Worm (Caenorhabditis elegans) whole organism, L2 larva: ENCODE data around the gene T20G5.9.

ENCODE experiments used
- C34F6.9 ChIP-seq: fragments of 150-350 bp; optimal IDR thresholded peaks from 2 replicates; lab custom pipeline; 2014; ENCODE audit warnings: missing biosample characterization, missing genetic modification characterization
- F13H6.1 ChIP-seq: sonication (generic microtip); optimal IDR thresholded peaks from 2 replicates; lab custom pipeline; 2016; ENCODE audit warnings: missing genetic modification characterization, missing compliant biosample characterization
- Y55F3AM.14 ChIP-seq: fragments of 200-800 bp; sonication (Bioruptor generic); optimal IDR thresholded peaks from 2 replicates; lab custom pipeline; 2018; ENCODE audit warnings: mild to moderate bottlenecking, missing genetic modification characterization, missing compliant biosample characterization
- ZK546.5 ChIP-seq: sonication (generic microtip); optimal IDR thresholded peaks from 2 replicates; lab custom pipeline; 2017; ENCODE audit warnings: missing biosample characterization, missing genetic modification characterization
- alr-1 ChIP-seq: fragments of 150-350 bp; optimal IDR thresholded peaks from 2 replicates; lab custom pipeline; 2014; ENCODE audit warnings: missing biosample characterization, missing genetic modification characterization
- aly-2 ChIP-seq: fragments of 150-350 bp; optimal IDR thresholded peaks from 2 replicates; lab custom pipeline; 2014; ENCODE audit warnings: missing biosample characterization, missing genetic modification characterization
- ama-1 ChIP-seq: fragments of 150-350 bp; optimal IDR thresholded peaks from 2 replicates; lab custom pipeline; 2018; ENCODE audit warnings: inconsistent platforms
- blmp-1 ChIP-seq: sonication (generic microtip); optimal IDR thresholded peaks from 2 replicates; lab custom pipeline; 2017; ENCODE audit warnings: missing genetic modification characterization, mild to moderate bottlenecking, missing compliant biosample characterization, antibody characterized with exemption, moderate library complexity; ENCODE audit not compliant: insufficient read depth
- ceh-82 ChIP-seq: fragments of 150-350 bp; optimal IDR thresholded peaks from 2 replicates; lab custom pipeline; 2014; ENCODE audit warnings: missing biosample characterization, missing genetic modification characterization
- crh-2 ChIP-seq: sonication (generic microtip); optimal IDR thresholded peaks from 2 replicates; lab custom pipeline; 2017; ENCODE audit warnings: missing biosample characterization, missing genetic modification characterization
- dmd-4 ChIP-seq: sonication (generic microtip); optimal IDR thresholded peaks from 2 replicates; lab custom pipeline; 2017; ENCODE audit warnings: missing biosample characterization, missing genetic modification characterization
- egl-27 ChIP-seq: sonication (generic microtip); optimal IDR thresholded peaks from 3 replicates; lab custom pipeline; 2017; ENCODE audit warnings: missing biosample characterization, missing genetic modification reagents, missing genetic modification characterization
- elt-1 ChIP-seq: fragments of 150-350 bp; optimal IDR thresholded peaks from 2 replicates; lab custom pipeline; 2014; ENCODE audit warnings: missing biosample characterization, missing genetic modification characterization
- elt-3 ChIP-seq: sonication (generic microtip); optimal IDR thresholded peaks from 2 replicates; lab custom pipeline; 2017; ENCODE audit warnings: missing biosample characterization, missing genetic modification characterization
- fos-1 ChIP-seq: fragments of 150-350 bp; optimal IDR thresholded peaks from 2 replicates; lab custom pipeline; 2014; ENCODE audit warnings: missing biosample characterization, missing genetic modification characterization
- gmeb-1 ChIP-seq: fragments of 150-350 bp; optimal IDR thresholded peaks from 2 replicates; lab custom pipeline; 2014; ENCODE audit warnings: missing biosample characterization, missing genetic modification characterization
- lin-11 ChIP-seq: fragments of 150-350 bp; sonication (generic microtip); optimal IDR thresholded peaks from 2 replicates; lab custom pipeline; 2014; ENCODE audit warnings: missing biosample characterization, missing genetic modification characterization, inconsistent platforms, mixed read lengths
- lin-13 ChIP-seq: fragments of 150-350 bp; optimal IDR thresholded peaks from 2 replicates; lab custom pipeline; 2014; ENCODE audit warnings: missing biosample characterization, missing genetic modification reagents, missing genetic modification characterization
- lin-39 ChIP-seq: fragments of 150-350 bp; optimal IDR thresholded peaks from 2 replicates; lab custom pipeline; 2014; ENCODE audit warnings: missing biosample characterization, missing genetic modification reagents, missing genetic modification characterization
- lsy-2 ChIP-seq, 2 experiments: fragments of 150-350 bp in 1 of 2; sonication (generic microtip) in 1 of 2; optimal IDR thresholded peaks; 2 replicates each; lab custom pipeline; 2014 to 2017; ENCODE audit warnings: missing biosample characterization in 2 of 2, missing genetic modification characterization in 2 of 2
- mab-5 ChIP-seq: fragments of 150-350 bp; optimal IDR thresholded peaks from 2 replicates; lab custom pipeline; 2014; ENCODE audit warnings: missing biosample characterization, missing genetic modification characterization
- mbf-1 ChIP-seq: sonication (generic microtip); optimal IDR thresholded peaks from 2 replicates; lab custom pipeline; 2017; ENCODE audit warnings: missing biosample characterization, missing genetic modification characterization
- mdl-1 ChIP-seq, 2 experiments: fragments of 150-350 bp in 1 of 2; sonication (generic microtip) in 1 of 2; optimal IDR thresholded peaks; 2 replicates each; lab custom pipeline; 2017; ENCODE audit warnings: missing biosample characterization in 2 of 2, missing genetic modification characterization in 2 of 2
- nhr-10 ChIP-seq: sonication (generic microtip); optimal IDR thresholded peaks from 2 replicates; lab custom pipeline; 2017; ENCODE audit warnings: missing biosample characterization, missing genetic modification characterization
- nhr-12 ChIP-seq: fragments of 150-350 bp; optimal IDR thresholded peaks from 2 replicates; lab custom pipeline; 2014; ENCODE audit warnings: missing biosample characterization, missing genetic modification characterization
- nhr-129 ChIP-seq: fragments of 150-350 bp; optimal IDR thresholded peaks from 2 replicates; lab custom pipeline; 2014; ENCODE audit warnings: missing biosample characterization, missing genetic modification characterization
- nhr-21 ChIP-seq: fragments of 150-350 bp; optimal IDR thresholded peaks from 2 replicates; lab custom pipeline; 2014; ENCODE audit warnings: missing biosample characterization, missing genetic modification characterization
- nhr-237 ChIP-seq: fragments of 150-350 bp; optimal IDR thresholded peaks from 2 replicates; lab custom pipeline; 2014; ENCODE audit warnings: missing biosample characterization, missing genetic modification characterization
- nhr-25 ChIP-seq: fragments of 150-350 bp; sonication (generic microtip); optimal IDR thresholded peaks from 3 replicates; lab custom pipeline; 2014; ENCODE audit warnings: missing biosample characterization, missing genetic modification characterization
- nhr-6 ChIP-seq: fragments of 150-350 bp; optimal IDR thresholded peaks from 2 replicates; lab custom pipeline; 2014; ENCODE audit warnings: missing biosample characterization, missing genetic modification characterization
- nhr-77 ChIP-seq: fragments of 150-350 bp; optimal IDR thresholded peaks from 2 replicates; lab custom pipeline; 2014; ENCODE audit warnings: missing biosample characterization, missing genetic modification characterization
- sem-4 ChIP-seq: fragments of 150-350 bp; optimal IDR thresholded peaks from 2 replicates; lab custom pipeline; 2014; ENCODE audit warnings: missing biosample characterization, missing genetic modification reagents, missing genetic modification characterization
- skn-1 ChIP-seq: sonication (generic microtip); optimal IDR thresholded peaks from 2 replicates; lab custom pipeline; 2017; ENCODE audit warnings: missing biosample characterization, missing genetic modification characterization
- sma-3 ChIP-seq: sonication (generic microtip); optimal IDR thresholded peaks from 2 replicates; lab custom pipeline; 2016; ENCODE audit warnings: missing genetic modification reagents, missing genetic modification characterization, missing compliant biosample characterization
- sma-9 ChIP-seq, 2 experiments: fragments of 150-350 bp in 1 of 2; sonication (generic microtip) in 1 of 2; optimal IDR thresholded peaks; 2 replicates each; lab custom pipeline; 2014 to 2016; ENCODE audit warnings: missing genetic modification characterization in 2 of 2, mild to moderate bottlenecking in 1 of 2, missing biosample characterization in 1 of 2, missing compliant biosample characterization in 1 of 2, missing genetic modification reagents in 1 of 2, moderate library complexity in 1 of 2
- snpc-4 ChIP-seq: fragments of 150-350 bp; optimal IDR thresholded peaks from 2 replicates; lab custom pipeline; 2014; ENCODE audit warnings: missing biosample characterization, missing genetic modification characterization
- unc-55 ChIP-seq: fragments of 150-350 bp; sonication (generic microtip); optimal IDR thresholded peaks from 3 replicates; lab custom pipeline; 2014; ENCODE audit warnings: missing biosample characterization, missing genetic modification reagents, missing genetic modification characterization
- unc-62 ChIP-seq: fragments of 150-350 bp; optimal IDR thresholded peaks from 2 replicates; lab custom pipeline; 2014; ENCODE audit warnings: missing biosample characterization, missing genetic modification reagents, missing genetic modification characterization
- zag-1 ChIP-seq: fragments of 150-350 bp; optimal IDR thresholded peaks from 2 replicates; lab custom pipeline; 2014; ENCODE audit warnings: missing biosample characterization, missing genetic modification characterization
- ztf-4 ChIP-seq: fragments of 150-350 bp; optimal IDR thresholded peaks from 2 replicates; lab custom pipeline; 2014; ENCODE audit warnings: missing biosample characterization, missing genetic modification characterization

T20G5.9 gene

ce11 chrIII:10214540-10214979 is 4.9 kb downstream of the T20G5.9 start (continued):
- TF ChIP-seq egl-27: no peak
- no peak for TF ChIP-seq unc-62
- peak; percentile 6 for TF ChIP-seq nhr-129 (tag; lab: Kevin White, UChicago)
- TF ChIP-seq nhr-77 (tag; lab: Kevin White, UChicago): no peak
- no peak for TF ChIP-seq elt-1 (tag; lab: Kevin White, UChicago)
- peak; percentile 58 for TF ChIP-seq sem-4 (tag; lab: Kevin White, UChicago)
- TF ChIP-seq nhr-237 (tag; lab: Kevin White, UChicago): no peak
- peak; percentile 58 for TF ChIP-seq lin-13 (GFP tag; lab: Kevin White, UChicago)
- no peak for TF ChIP-seq alr-1
- TF ChIP-seq lin-11: no peak
- TF ChIP-seq C34F6.9 (tag; lab: Kevin White, UChicago): no peak
- TF ChIP-seq F13H6.1 (tag; lab: Kevin White, UChicago): peak; percentile 71
- peak; percentile 32 for TF ChIP-seq gmeb-1 (tag; lab: Kevin White, UChicago)
- peak; percentile 75 for TF ChIP-seq sma-3 (GFP tag; lab: Kevin White, UChicago)
- TF ChIP-seq, all 48 proteins: peak for 15

ce11 chrIII:10215882-10216281 is 6.2 kb downstream of the T20G5.9 start:
- TF ChIP-seq ceh-82 (tag; lab: Kevin White, UChicago) (no peak), aly-2 (tag; lab: Kevin White, UChicago) (no peak), mdl-1 (tag; optimal IDR thresholded peaks at IDR 0.05; lab: Kevin White, UChicago) (no peak), nhr-237 (tag; lab: Kevin White, UChicago) (no peak), sma-3 (GFP tag; lab: Kevin White, UChicago) (no peak), crh-2 (no peak), nhr-12 (tag; lab: Kevin White, UChicago) (no peak)

ce11 chrIII:10216585-10217278 is 7.1 kb downstream of the T20G5.9 start, which contains the start of gene cts-1:
Gene cts-1, minus strand, starts transcription at chrIII:10216635.
- no peak for TF ChIP-seq dmd-4 (tag; lab: Kevin White, UChicago)
- TF ChIP-seq ama-1: peak; percentile 76
- TF ChIP-seq ztf-4 (tag; lab: Kevin White, UChicago): peak; percentile 77
- TF ChIP-seq nhr-25: peak; percentile 88
- TF ChIP-seq nhr-10: no peak
- TF ChIP-seq C34F6.9 (tag; lab: Kevin White, UChicago): peak; percentile 84
- no peak for TF ChIP-seq nhr-12 (tag; lab: Kevin White, UChicago)
- TF ChIP-seq blmp-1 (tag; lab: Kevin White, UChicago): peak; percentile 71
- TF ChIP-seq sma-9 (GFP tag; optimal IDR thresholded peaks at IDR 0.05; lab: Kevin White, UChicago): no peak
- TF ChIP-seq sma-9 (tag; optimal IDR thresholded peaks at IDR 0.05; lab: Kevin White, UChicago): no peak
- TF ChIP-seq gmeb-1 (tag; lab: Kevin White, UChicago): peak; percentile 58
- no peak for TF ChIP-seq egl-27
- no peak for TF ChIP-seq lin-39 (tag; lab: Kevin White, UChicago)
- no peak for TF ChIP-seq skn-1 (tag; lab: Kevin White, UChicago)
- no peak for TF ChIP-seq aly-2 (tag; lab: Kevin White, UChicago)
- TF ChIP-seq snpc-4: peak; percentile 48
- peak; percentile 86 for TF ChIP-seq F13H6.1 (tag; lab: Kevin White, UChicago)
- TF ChIP-seq nhr-6 (tag; lab: Kevin White, UChicago): peak; percentile 15
- no peak for TF ChIP-seq Y55F3AM.14
- peak; percentile 91 for TF ChIP-seq nhr-21
- TF ChIP-seq mbf-1 (tag; lab: Kevin White, UChicago): no peak
- peak; percentile 90 for TF ChIP-seq sma-3 (GFP tag; lab: Kevin White, UChicago)
- TF ChIP-seq ZK546.5 (tag; lab: Kevin White, UChicago): no peak
- TF ChIP-seq nhr-129 (tag; lab: Kevin White, UChicago): peak; percentile 84
- peak; percentile 80 for TF ChIP-seq lin-13 (GFP tag; lab: Kevin White, UChicago)
- TF ChIP-seq ceh-82 (tag; lab: Kevin White, UChicago): no peak
- peak; percentile 26 for TF ChIP-seq lin-11
- no peak for TF ChIP-seq elt-1 (tag; lab: Kevin White, UChicago)
- TF ChIP-seq unc-55 (GFP tag; lab: Kevin White, UChicago): peak; percentile 68
- TF ChIP-seq fos-1 (tag; lab: Kevin White, UChicago): peak; percentile 85
- TF ChIP-seq lsy-2 (tag; optimal IDR thresholded peaks at IDR 0.05; lab: Kevin White, UChicago): peak; percentile 59 to 92
- no peak for TF ChIP-seq alr-1
- no peak for TF ChIP-seq elt-3
- no peak for TF ChIP-seq unc-62
- TF ChIP-seq zag-1 (tag; lab: Kevin White, UChicago): peak; percentile 50
- peak; percentile 41 for TF ChIP-seq sem-4 (tag; lab: Kevin White, UChicago)
- TF ChIP-seq mab-5: peak; percentile 36
- peak; percentile 42 to 85 for TF ChIP-seq mdl-1 (tag; optimal IDR thresholded peaks at IDR 0.05; lab: Kevin White, UChicago)
- TF ChIP-seq crh-2: peak; percentile 96
